Worm (Caenorhabditis elegans) whole organism, young adult: ENCODE results near the gene aat-1.
A peak's percentile ranks its signal among the peaks of the same experiment; 100 is the strongest.

Experiments
- B0261.1 ChIP-seq: sonication (generic microtip); optimal IDR thresholded peaks from 2 replicates; lab custom pipeline; 2016; ENCODE audit warnings: mild to moderate bottlenecking, missing genetic modification characterization, moderate library complexity, missing compliant biosample characterization
- B0336.3 ChIP-seq: fragments of 200-800 bp; sonication (Bioruptor generic); IDR thresholded peaks from 2 replicates; pipeline ENCODE4 v1.3.6; 2022; ENCODE audit warnings: missing genetic modification characterization, missing compliant biosample characterization
- C17E4.6 ChIP-seq: fragments of 200-800 bp; sonication (Bioruptor generic); IDR thresholded peaks from 2 replicates; pipeline ENCODE4 v1.3.6; 2022; ENCODE audit warnings: missing genetic modification reagents, missing genetic modification characterization, missing compliant biosample characterization
- D2030.7 ChIP-seq: fragments of 200-800 bp; sonication (Bioruptor generic); IDR thresholded peaks from 2 replicates; pipeline ENCODE4 v1.3.6; 2022; ENCODE audit warnings: missing genetic modification reagents, missing genetic modification characterization, missing compliant biosample characterization
- F22D6.2 ChIP-seq: sonication (generic microtip); optimal IDR thresholded peaks from 2 replicates; lab custom pipeline; 2016; ENCODE audit warnings: mild to moderate bottlenecking, missing genetic modification characterization, missing compliant biosample characterization
- F33H1.4 ChIP-seq: fragments of 200-800 bp; sonication (Bioruptor generic); IDR thresholded peaks from 2 replicates; pipeline ENCODE4 v1.3.6; 2022; ENCODE audit warnings: missing genetic modification reagents, missing genetic modification characterization, missing compliant biosample characterization
- F49E8.2 ChIP-seq: sonication (generic microtip); optimal IDR thresholded peaks from 3 replicates; lab custom pipeline; 2017; ENCODE audit warnings: missing genetic modification characterization, mild to moderate bottlenecking, missing compliant biosample characterization, antibody characterized with exemption, moderate library complexity; ENCODE audit not compliant: insufficient read depth
- F57A8.1 ChIP-seq: fragments of 200-800 bp; sonication (Bioruptor generic); optimal IDR thresholded peaks from 2 replicates; lab custom pipeline; 2018; ENCODE audit warnings: mild to moderate bottlenecking, missing genetic modification characterization, moderate library complexity, missing compliant biosample characterization
- F57C9.4 ChIP-seq: sonication (generic microtip); optimal IDR thresholded peaks from 2 replicates; lab custom pipeline; 2017; ENCODE audit warnings: mild to moderate bottlenecking, missing genetic modification characterization, missing compliant biosample characterization
- aptf-3 ChIP-seq: fragments of 200-800 bp; sonication (Bioruptor generic); IDR thresholded peaks from 2 replicates; pipeline ENCODE4 v1.3.6; 2022; ENCODE audit warnings: missing genetic modification characterization, missing compliant biosample characterization
- atf-7 ChIP-seq: sonication (generic microtip); optimal IDR thresholded peaks from 2 replicates; lab custom pipeline; 2017; ENCODE audit warnings: mild to moderate bottlenecking, missing genetic modification characterization, missing compliant biosample characterization
- attf-3 ChIP-seq: fragments of 200-800 bp; sonication (Bioruptor generic); conservative IDR thresholded peaks from 2 replicates; pipeline ENCODE4 v1.3.6; 2022; ENCODE audit warnings: missing genetic modification reagents, missing genetic modification characterization, missing compliant biosample characterization
- attf-5 ChIP-seq: fragments of 200-800 bp; sonication (Bioruptor generic); optimal IDR thresholded peaks from 2 replicates; lab custom pipeline; 2018; ENCODE audit warnings: mild to moderate bottlenecking, missing genetic modification characterization, missing compliant biosample characterization
- attf-6 ChIP-seq: fragments of 200-800 bp; sonication (Bioruptor generic); IDR thresholded peaks from 2 replicates; pipeline ENCODE4 v1.3.6; 2022; ENCODE audit warnings: missing genetic modification reagents, missing genetic modification characterization, missing compliant biosample characterization
- ceh-100 ChIP-seq: fragments of 200-800 bp; sonication (Bioruptor generic); IDR thresholded peaks from 2 replicates; pipeline ENCODE4 v1.3.6; 2022; ENCODE audit warnings: missing genetic modification reagents, missing genetic modification characterization, missing compliant biosample characterization
- dox-1 ChIP-seq: fragments of 200-800 bp; sonication (Bioruptor generic); IDR thresholded peaks from 2 replicates; pipeline ENCODE4 v1.3.6; 2022; ENCODE audit warnings: missing genetic modification reagents, missing genetic modification characterization, missing compliant biosample characterization
- dpff-1 ChIP-seq: sonication (generic microtip); optimal IDR thresholded peaks from 2 replicates; lab custom pipeline; 2017; ENCODE audit warnings: mild to moderate bottlenecking, missing genetic modification characterization, missing compliant biosample characterization
- dpl-1 ChIP-seq: fragments of 150-350 bp; optimal IDR thresholded peaks from 2 replicates; lab custom pipeline; 2014; ENCODE audit warnings: missing biosample characterization, missing genetic modification reagents, missing genetic modification characterization
- efl-1 ChIP-seq: fragments of 150-350 bp; optimal IDR thresholded peaks from 2 replicates; lab custom pipeline; 2014; ENCODE audit warnings: missing biosample characterization, missing genetic modification reagents, missing genetic modification characterization
- egl-18 ChIP-seq: fragments of 200-800 bp; sonication (Bioruptor generic); IDR thresholded peaks from 2 replicates; pipeline ENCODE4 v1.3.6; 2022; ENCODE audit warnings: missing genetic modification reagents, missing genetic modification characterization, missing compliant biosample characterization
- fkh-3 ChIP-seq: sonication (generic microtip); optimal IDR thresholded peaks from 2 replicates; lab custom pipeline; 2016; ENCODE audit warnings: mild to moderate bottlenecking, missing genetic modification characterization, missing compliant biosample characterization
- him-1 ChIP-seq: sonication (generic microtip); optimal IDR thresholded peaks from 2 replicates; lab custom pipeline; 2016; ENCODE audit warnings: missing genotype, missing genetic modification reagents, missing genetic modification characterization, missing compliant biosample characterization
- hmg-20 ChIP-seq: fragments of 200-800 bp; sonication (Bioruptor generic); IDR thresholded peaks from 2 replicates; pipeline ENCODE4 v1.3.6; 2022; ENCODE audit warnings: missing genetic modification reagents, missing genetic modification characterization, missing compliant biosample characterization
- hsf-1 ChIP-seq: fragments of 200-800 bp; sonication (Bioruptor generic); IDR thresholded peaks from 2 replicates; pipeline ENCODE4 v1.3.6; 2022; ENCODE audit warnings: missing genetic modification reagents, missing genetic modification characterization, missing compliant biosample characterization
- lin-35 ChIP-seq, 3 experiments: fragments of 150-350 bp in 2 of 3; sonication (generic microtip) in 1 of 3; optimal IDR thresholded peaks; 2 replicates each; lab custom pipeline; 2014 to 2018; ENCODE audit warnings: missing biosample characterization in 3 of 3, missing genetic modification characterization in 3 of 3, missing genetic modification reagents in 3 of 3
- lsl-1 ChIP-seq: fragments of 200-800 bp; sonication (Bioruptor generic); optimal IDR thresholded peaks from 2 replicates; lab custom pipeline; 2018; ENCODE audit warnings: mild to moderate bottlenecking, missing genetic modification characterization, moderate library complexity, missing compliant biosample characterization
- madf-6 ChIP-seq: fragments of 200-800 bp; sonication (Bioruptor generic); IDR thresholded peaks from 2 replicates; pipeline ENCODE4 v1.3.6; 2022; ENCODE audit warnings: missing genetic modification reagents, missing genetic modification characterization, missing compliant biosample characterization
- madf-8 ChIP-seq: fragments of 200-800 bp; sonication (Bioruptor generic); conservative IDR thresholded peaks from 2 replicates; pipeline ENCODE4 v1.3.6; 2022; ENCODE audit warnings: missing genetic modification reagents, missing genetic modification characterization, missing compliant biosample characterization
- mel-28 ChIP-seq: sonication (generic microtip); optimal IDR thresholded peaks from 2 replicates; lab custom pipeline; 2016; ENCODE audit warnings: borderline replicate concordance, mild to moderate bottlenecking, missing genetic modification characterization, missing compliant biosample characterization
- rcor-1 ChIP-seq: fragments of 200-800 bp; sonication (Bioruptor generic); IDR thresholded peaks from 2 replicates; pipeline ENCODE4 v1.3.6; 2022; ENCODE audit warnings: missing genetic modification reagents, missing genetic modification characterization, missing compliant biosample characterization
- rec-8 ChIP-seq, 2 experiments: sonication (generic microtip); optimal IDR thresholded peaks; 2 replicates each; lab custom pipeline; 2016; ENCODE audit warnings: mild to moderate bottlenecking in 2 of 2, missing genetic modification characterization in 2 of 2, missing genetic modification reagents in 2 of 2, missing genotype in 2 of 2, missing biosample characterization in 1 of 2, missing compliant biosample characterization in 1 of 2, moderate library complexity in 1 of 2
- repo-1 ChIP-seq: sonication (generic microtip); optimal IDR thresholded peaks from 2 replicates; lab custom pipeline; 2017; ENCODE audit warnings: mild to moderate bottlenecking, missing genetic modification characterization, missing compliant biosample characterization
- snpc-1.1 ChIP-seq: sonication (generic microtip); optimal IDR thresholded peaks from 2 replicates; lab custom pipeline; 2017; ENCODE audit warnings: missing genetic modification characterization, mild to moderate bottlenecking, missing compliant biosample characterization, antibody characterized with exemption, moderate library complexity, missing genotype, missing genetic modification reagents; ENCODE audit not compliant: insufficient read depth
- snpc-3.4 ChIP-seq: sonication (generic microtip); optimal IDR thresholded peaks from 2 replicates; lab custom pipeline; 2017; ENCODE audit warnings: missing genetic modification characterization, mild to moderate bottlenecking, missing compliant biosample characterization, antibody characterized with exemption, moderate library complexity, missing genotype, missing genetic modification reagents
- snpc-4 ChIP-seq, 5 experiments: fragments of 150-350 bp in 1 of 5; sonication (generic microtip) in 4 of 5; optimal IDR thresholded peaks; 2 replicates each; lab custom pipeline; 2014 to 2018; ENCODE audit warnings: missing genetic modification characterization in 5 of 5, missing biosample characterization in 3 of 5, antibody characterized with exemption in 2 of 5, mild to moderate bottlenecking in 2 of 5, missing compliant biosample characterization in 2 of 5, missing genotype in 2 of 5, moderate library complexity in 2 of 5, missing genetic modification reagents in 1 of 5
- somi-1 ChIP-seq: fragments of 200-800 bp; sonication (Bioruptor generic); optimal IDR thresholded peaks from 2 replicates; lab custom pipeline; 2018; ENCODE audit warnings: mild to moderate bottlenecking, missing genetic modification characterization, missing compliant biosample characterization
- tbp1 ChIP-seq: fragments of 200-800 bp; sonication (Bioruptor generic); optimal IDR thresholded peaks from 2 replicates; lab custom pipeline; 2018; ENCODE audit warnings: mild to moderate bottlenecking, missing genetic modification characterization, missing compliant biosample characterization
- tlf-1 ChIP-seq: fragments of 200-800 bp; sonication (Bioruptor generic); optimal IDR thresholded peaks from 2 replicates; lab custom pipeline; 2018; ENCODE audit warnings: mild to moderate bottlenecking, missing genetic modification characterization, missing compliant biosample characterization
- unc-130 ChIP-seq: sonication (generic microtip); optimal IDR thresholded peaks from 2 replicates; lab custom pipeline; 2016; ENCODE audit warnings: missing genetic modification reagents, missing genetic modification characterization, missing compliant biosample characterization
- unc-62 ChIP-seq: fragments of 150-350 bp; optimal IDR thresholded peaks from 2 replicates; lab custom pipeline; 2014; ENCODE audit warnings: missing biosample characterization, missing genetic modification reagents, missing genetic modification characterization
- xnd-1 ChIP-seq: sonication (generic microtip); optimal IDR thresholded peaks from 2 replicates; lab custom pipeline; 2016; ENCODE audit warnings: missing genotype, missing genetic modification reagents, missing genetic modification characterization, missing compliant biosample characterization
- zfh-2 ChIP-seq: fragments of 200-800 bp; sonication (Bioruptor generic); conservative IDR thresholded peaks from 2 replicates; pipeline ENCODE4 v1.3.6; 2022; ENCODE audit warnings: missing genetic modification reagents, missing genetic modification characterization, missing compliant biosample characterization
- ztf-25 ChIP-seq: fragments of 200-800 bp; sonication (Bioruptor generic); IDR thresholded peaks from 2 replicates; pipeline ENCODE4 v1.3.6; 2022; ENCODE audit warnings: missing genetic modification reagents, missing genetic modification characterization, missing compliant biosample characterization
- ztf-26 ChIP-seq: sonication (generic microtip); optimal IDR thresholded peaks from 2 replicates; lab custom pipeline; 2017; ENCODE audit warnings: missing genetic modification characterization, missing compliant biosample characterization

The aat-1 gene

ce11 chrIV:9592413-9592812, 9.1 kb downstream of the aat-1 start, which contains the start of gene pei-1 (continued):
- TF ChIP-seq rec-8 (tag; optimal IDR thresholded peaks at IDR 0.05; lab: Kevin White, UChicago), result no peak
- no peak for TF ChIP-seq unc-62 (GFP tag; lab: Kevin White, UChicago)
- TF ChIP-seq zfh-2 (GFP tag; lab: Robert Waterston, UW), result no peak
- TF ChIP-seq F57C9.4 (tag; lab: Kevin White, UChicago), result no peak

- TF ChIP-seq ztf-26 (tag; lab: Kevin White, UChicago) (no peak), attf-6 (0 out of 2 replicates have a peak, but pooled peaks have one; percentile 64), egl-18 (GFP tag; lab: Robert Waterston, UW) (no peak), efl-1 (peak; percentile 98), madf-8 (GFP tag; lab: Robert Waterston, UW) (peak; percentile 92), snpc-1.1 (tag; lab: Kevin White, UChicago) (peak; percentile 74), attf-3 (GFP tag; lab: Robert Waterston, UW) (0 out of 2 replicates have a peak, but pooled peaks have one; percentile 53), F33H1.4 (GFP tag; lab: Robert Waterston, UW) (peak; percentile 96), xnd-1 (peak; percentile 96), snpc-4 (GFP tag; optimal IDR thresholded peaks at IDR 0.05; lab: Kevin White, UChicago) (peak; percentile 66), snpc-4 (tag; optimal IDR thresholded peaks at IDR 0.05; lab: Kevin White, UChicago) (peak in 3 of 4 experiments; percentile 10 to 78 (median 26)), F49E8.2 (tag; lab: Kevin White, UChicago) (peak; percentile 70), tlf-1 (GFP tag; lab: Kevin White, UChicago) (peak; percentile 73), dpl-1 (GFP tag; lab: Kevin White, UChicago) (peak; percentile 83), hsf-1 (peak; percentile 55; the same call in 1 of the 2 replicates), ceh-100 (GFP tag; lab: Robert Waterston, UW) (no peak), lin-35 (GFP tag; optimal IDR thresholded peaks at IDR 0.05; lab: Kevin White, UChicago) (peak in 1 of 3 experiments; percentile 47), attf-5 (no peak), hmg-20 (GFP tag; lab: Robert Waterston, UW) (no peak), B0261.1 (tag; lab: Kevin White, UChicago) (no peak), him-1 (tag; lab: Kevin White, UChicago) (peak; percentile 32), dox-1 (GFP tag; lab: Robert Waterston, UW) (peak; percentile 80; the same call in 1 of the 2 replicates), unc-130 (peak; percentile 40), dpff-1 (tag; lab: Kevin White, UChicago) (no peak), mel-28 (tag; lab: Kevin White, UChicago) (no peak), lsl-1 (GFP tag; lab: Kevin White, UChicago) (peak; percentile 98), tbp1 (GFP tag; lab: Kevin White, UChicago) (peak; percentile 51), C17E4.6 (GFP tag; lab: Robert Waterston, UW) (peak; percentile 49; the same call in 1 of the 2 replicates), aptf-3 (GFP tag; lab: Robert Waterston, UW) (no peak), repo-1 (no peak), somi-1 (GFP tag; lab: Kevin White, UChicago) (no peak), ztf-25 (GFP tag; lab: Robert Waterston, UW) (no peak), B0336.3 (GFP tag; lab: Robert Waterston, UW) (peak; percentile 70), F22D6.2 (no peak), madf-6 (GFP tag; lab: Robert Waterston, UW) (peak; percentile 98), D2030.7 (peak; percentile 77; the same call in 1 of the 2 replicates), atf-7 (tag; lab: Kevin White, UChicago) (no peak), rcor-1 (peak; percentile 71; the same call in 1 of the 2 replicates), F57A8.1 (GFP tag; lab: Kevin White, UChicago) (no peak), fkh-3 (no peak), snpc-3.4 (tag; lab: Kevin White, UChicago) (peak; percentile 82)
Measured at ce11 chrIV:9588784-9589457, 12.6 kb downstream of the aat-1 start, which contains the start of gene trcs-1. trcs-1 (minus strand) TSS chrIV:9588834.
